Fruit fly (Drosophila melanogaster) Kc167 (cell line): ENCODE data around the gene ssp6.

Experiments
- Myc ChIP-seq: fragments of >200 bp; optimal IDR thresholded peaks from 2 replicates; lab custom pipeline; 2017; ENCODE audit warnings: missing external identifiers
- Sin3A ChIP-seq: fragments of >200 bp; optimal IDR thresholded peaks from 2 replicates; lab custom pipeline; 2018; ENCODE audit warnings: missing external identifiers
- h ChIP-seq: fragments of >200 bp; optimal IDR thresholded peaks from 3 replicates; lab custom pipeline; 2018; ENCODE audit warnings: missing external identifiers
- psq ChIP-seq: fragments of >200 bp; optimal IDR thresholded peaks from 2 replicates; lab custom pipeline; 2017; ENCODE audit warnings: missing external identifiers
- ttk ChIP-seq: sonication (Bioruptor generic); optimal IDR thresholded peaks from 2 replicates; lab custom pipeline; 2017; ENCODE audit warnings: missing external identifiers

- TF ChIP-seq psq (lab: Kevin White, UChicago) (no peak), h (no peak), Sin3A (lab: Kevin White, UChicago) (no peak), ttk (no peak), Myc (no peak)
Observed at dm6 chr3L:6124616-6125408, 48.3 kb downstream of the ssp6 start.
